Worm (Caenorhabditis elegans): ENCODE measurements around the gene mex-5.

mex-5 gene

DNA sequence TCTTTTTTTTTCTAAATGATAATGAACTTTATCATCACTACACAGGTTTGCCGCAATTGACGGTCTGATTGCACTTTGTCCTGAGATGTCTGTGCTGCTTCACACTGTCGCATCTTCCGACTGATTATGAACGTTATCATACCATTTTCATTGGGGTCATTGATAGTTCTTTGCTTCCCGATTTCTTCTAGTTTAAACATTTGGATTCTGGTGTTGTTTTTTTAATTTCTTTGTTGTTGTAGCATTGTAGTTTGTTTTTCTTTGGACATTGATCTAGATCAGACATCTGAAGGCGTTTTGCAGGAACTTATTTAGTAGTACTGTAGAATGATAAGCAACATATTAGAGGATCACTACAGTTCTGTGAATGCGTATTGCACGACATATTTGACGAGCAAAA, 34.8 kb upstream of the mex-5 start (continued):
- TF ChIP-seq lin-35 (GFP tag; optimal IDR thresholded peaks at IDR 0.05) (no peak), C06A6.2 (GFP tag; conservative IDR thresholded peaks at IDR 0.05) (peak; percentile 68), zfh-2 (GFP tag; conservative IDR thresholded peaks at IDR 0.05) (no peak), madf-3 (GFP tag; IDR thresholded peaks at IDR 0.05) (no peak), let-526 (GFP tag; IDR thresholded peaks at IDR 0.05) (0 out of 2 replicates have a peak, but pooled peaks have one; percentile 26), snpc-4 (GFP tag; optimal IDR thresholded peaks at IDR 0.05) (no peak), snpc-4 (tag; optimal IDR thresholded peaks at IDR 0.05) (peak in 2 of 4 experiments; percentile 5 to 53), mcd-1 (GFP tag; IDR thresholded peaks at IDR 0.05) (peak; percentile 46), atf-7 (tag; optimal IDR thresholded peaks at IDR 0.05) (peak; percentile 60), F57A8.1 (GFP tag; optimal IDR thresholded peaks at IDR 0.05) (no peak), bed-2 (GFP tag; IDR thresholded peaks at IDR 0.05) (no peak), athp-1 (tag; optimal IDR thresholded peaks at IDR 0.05) (peak; percentile 61), egrh-3 (GFP tag; IDR thresholded peaks at IDR 0.05) (no peak), let-607 (tag; optimal IDR thresholded peaks at IDR 0.05) (peak in 1 of 2 experiments; percentile 54), akir-1 (GFP tag; optimal IDR thresholded peaks at IDR 0.05) (no peak), hmg-20 (GFP tag; IDR thresholded peaks at IDR 0.05) (no peak), Y95B8A.8 (GFP tag; IDR thresholded peaks at IDR 0.05) (no peak), lin-54 (GFP tag; optimal IDR thresholded peaks at IDR 0.05) (peak; percentile 31), hsf-1 (GFP tag; IDR thresholded peaks at IDR 0.05) (peak; percentile 51; the same call in 1 of the 2 replicates), F23B12.7 (tag; optimal IDR thresholded peaks at IDR 0.05; ENCODE audit: insufficient read depth) (peak; percentile 80), tlf-1 (GFP tag; optimal IDR thresholded peaks at IDR 0.05) (peak; percentile 83), lsy-27 (tag; optimal IDR thresholded peaks at IDR 0.05; ENCODE audit: borderline replicate concordance, insufficient read depth) (no peak), F33H1.4 (GFP tag; IDR thresholded peaks at IDR 0.05) (0 out of 2 replicates have a peak, but pooled peaks have one; percentile 14), T07F8.4 (tag; optimal IDR thresholded peaks at IDR 0.05) (no peak), die-1 (tag; optimal IDR thresholded peaks at IDR 0.05) (peak; percentile 48), Y56A3A.18 (GFP tag; IDR thresholded peaks at IDR 0.05) (0 out of 2 replicates have a peak, but pooled peaks have one; percentile 56), Y79H2A.3 (GFP tag; conservative IDR thresholded peaks at IDR 0.05) (no peak), nhr-80 (tag; optimal IDR thresholded peaks at IDR 0.05) (peak; percentile 92), ets-4 (GFP tag; optimal IDR thresholded peaks at IDR 0.05) (peak; percentile 59), hrde-1 (tag; optimal IDR thresholded peaks at IDR 0.05; ENCODE audit: borderline replicate concordance) (peak; percentile 36), sdz-38 (tag; optimal IDR thresholded peaks at IDR 0.05) (no peak), madf-6 (GFP tag; IDR thresholded peaks at IDR 0.05) (peak; percentile 52), K11D2.4 (GFP tag; IDR thresholded peaks at IDR 0.05) (peak; percentile 56; the same call in 1 of the 2 replicates), ztf-18 (tag; optimal IDR thresholded peaks at IDR 0.05) (no peak), snpc-3.4 (tag; optimal IDR thresholded peaks at IDR 0.05) (no peak), efl-1 (GFP tag; optimal IDR thresholded peaks at IDR 0.05) (no peak), cebp-1 (GFP tag; IDR thresholded peaks at IDR 0.05) (peak; percentile 67), cebp-1 (tag; optimal IDR thresholded peaks at IDR 0.05) (peak; percentile 74), repo-1 (tag; optimal IDR thresholded peaks at IDR 0.05) (peak; percentile 85), ZK185.1 (tag; optimal IDR thresholded peaks at IDR 0.05; ENCODE audit: poor library complexity, severe bottlenecking) (no peak)
